Fruit fly (Drosophila melanogaster) whole organism, embryonic: ENCODE results near the gene CG17154.

Experiments used
- Aef1 ChIP-seq: fragments of 200-800 bp; sonication (Bioruptor generic); IDR thresholded peaks from 3 replicates; pipeline ENCODE4 v1.3.6; 2022; ENCODE audit warnings: missing biosample characterization, missing genetic modification characterization
- B-H2 ChIP-seq: fragments of 200-800 bp; sonication (Bioruptor generic); optimal IDR thresholded peaks from 2 replicates; lab custom pipeline; 2018; ENCODE audit warnings: missing biosample characterization, mild to moderate bottlenecking, missing genetic modification characterization
- CG10321 ChIP-seq: fragments of 200-800 bp; sonication (Bioruptor generic); IDR thresholded peaks from 2 replicates; pipeline ENCODE4 v1.3.6; 2022; ENCODE audit warnings: missing biosample characterization, missing genetic modification characterization
- CG10431 ChIP-seq: fragments of 200-800 bp; sonication (Bioruptor generic); optimal IDR thresholded peaks from 3 replicates; lab custom pipeline; 2018; ENCODE audit warnings: missing biosample characterization, mild to moderate bottlenecking, missing genetic modification characterization
- CG10959 ChIP-seq: fragments of 200-800 bp; sonication (Bioruptor generic); IDR thresholded peaks from 2 replicates; pipeline ENCODE4 v1.3.6; 2022; ENCODE audit warnings: missing biosample characterization, missing genetic modification characterization
- CG11504 ChIP-seq: fragments of 200-800 bp; sonication (Bioruptor generic); optimal IDR thresholded peaks from 3 replicates; lab custom pipeline; 2019; ENCODE audit warnings: missing biosample characterization, mild to moderate bottlenecking, missing genetic modification characterization, moderate library complexity
- CG12104 ChIP-seq: fragments of 200-800 bp; sonication (Bioruptor generic); optimal IDR thresholded peaks from 3 replicates; lab custom pipeline; 2016; ENCODE audit warnings: missing biosample characterization, missing genetic modification characterization
- CG13287 ChIP-seq: fragments of 200-800 bp; sonication (Bioruptor generic); IDR thresholded peaks from 2 replicates; pipeline ENCODE4 v1.3.6; 2022; ENCODE audit warnings: missing biosample characterization, missing genetic modification characterization; ENCODE audit not compliant: partially characterized antibody
- CG14667 ChIP-seq: fragments of 200-800 bp; sonication (Bioruptor generic); IDR thresholded peaks from 2 replicates; pipeline ENCODE4 v1.3.6; 2022; ENCODE audit warnings: missing biosample characterization, missing genetic modification characterization
- CG15011 ChIP-seq: fragments of 200-800 bp; sonication (Bioruptor generic); optimal IDR thresholded peaks from 3 replicates; lab custom pipeline; 2018; ENCODE audit warnings: missing biosample characterization, mild to moderate bottlenecking, missing genetic modification characterization
- CG15601 ChIP-seq: fragments of 200-800 bp; sonication (Bioruptor generic); optimal IDR thresholded peaks from 3 replicates; lab custom pipeline; 2019; ENCODE audit warnings: missing biosample characterization, mild to moderate bottlenecking, missing genetic modification characterization, moderate library complexity
- CG18011 ChIP-seq: fragments of 200-800 bp; sonication (Bioruptor generic); optimal IDR thresholded peaks from 2 replicates; lab custom pipeline; 2017; ENCODE audit warnings: missing biosample characterization, missing genetic modification characterization, mild to moderate bottlenecking, moderate library complexity, missing genotype
- CG18476 ChIP-seq: fragments of 200-800 bp; sonication (Bioruptor generic); optimal IDR thresholded peaks from 2 replicates; lab custom pipeline; 2016; ENCODE audit warnings: missing biosample characterization, mild to moderate bottlenecking, missing genetic modification characterization
- CG2129 ChIP-seq: fragments of 200-800 bp; sonication (Bioruptor generic); IDR thresholded peaks from 2 replicates; pipeline ENCODE4 v1.3.6; 2022; ENCODE audit warnings: missing biosample characterization, missing genetic modification characterization; ENCODE audit not compliant: partially characterized antibody
- CG30020 ChIP-seq: fragments of 200-800 bp; optimal IDR thresholded peaks from 2 replicates; lab custom pipeline; 2019; ENCODE audit warnings: missing biosample characterization, mild to moderate bottlenecking, missing genetic modification characterization, moderate library complexity
- CG31388 ChIP-seq: fragments of 200-800 bp; sonication (Bioruptor generic); optimal IDR thresholded peaks from 2 replicates; lab custom pipeline; 2016; ENCODE audit warnings: missing biosample characterization, missing genetic modification characterization
- CG32767 ChIP-seq: fragments of 200-800 bp; sonication (Bioruptor generic); IDR thresholded peaks from 2 replicates; pipeline ENCODE4 v1.3.6; 2022; ENCODE audit warnings: missing biosample characterization, missing genetic modification characterization
- CG32772 ChIP-seq: fragments of 200-800 bp; sonication (Bioruptor generic); IDR thresholded peaks from 2 replicates; pipeline ENCODE4 v1.3.6; 2022; ENCODE audit warnings: missing biosample characterization, missing genetic modification characterization
- CG4282 ChIP-seq: fragments of 200-800 bp; sonication (Bioruptor generic); optimal IDR thresholded peaks from 2 replicates; lab custom pipeline; 2016; ENCODE audit warnings: missing biosample characterization, missing genetic modification characterization
- CG6254 ChIP-seq: fragments of 200-800 bp; sonication (Bioruptor generic); optimal IDR thresholded peaks from 3 replicates; lab custom pipeline; 2017; ENCODE audit warnings: mild to moderate bottlenecking, missing biosample characterization, missing genetic modification reagents, missing genetic modification characterization
- CG7556 ChIP-seq: fragments of 200-800 bp; sonication (Bioruptor generic); optimal IDR thresholded peaks from 2 replicates; lab custom pipeline; 2017; ENCODE audit warnings: missing biosample characterization, mild to moderate bottlenecking, missing genetic modification characterization
- CG8478 ChIP-seq: fragments of >200 bp; optimal IDR thresholded peaks from 2 replicates; lab custom pipeline; 2018
- CG8765 ChIP-seq: fragments of 200-800 bp; sonication (Bioruptor generic); IDR thresholded peaks from 2 replicates; pipeline ENCODE4 v1.3.6; 2022; ENCODE audit warnings: missing biosample characterization, missing genetic modification characterization
- CG9215 ChIP-seq: fragments of 200-800 bp; sonication (Bioruptor generic); IDR thresholded peaks from 2 replicates; pipeline ENCODE4 v1.3.6; 2022; ENCODE audit warnings: missing biosample characterization, missing genetic modification characterization
- CG9797 ChIP-seq: fragments of 200-800 bp; sonication (Bioruptor generic); optimal IDR thresholded peaks from 3 replicates; lab custom pipeline; 2018; ENCODE audit warnings: missing biosample characterization, mild to moderate bottlenecking, missing genetic modification characterization
- CG9876 ChIP-seq: fragments of 200-800 bp; sonication (Bioruptor generic); optimal IDR thresholded peaks from 2 replicates; lab custom pipeline; 2016; ENCODE audit warnings: missing biosample characterization, missing genetic modification characterization
- CoRest ChIP-seq: fragments of 200-800 bp; sonication (Bioruptor generic); optimal IDR thresholded peaks from 3 replicates; lab custom pipeline; 2018; ENCODE audit warnings: missing biosample characterization, mild to moderate bottlenecking, missing genetic modification characterization, moderate library complexity
- CrebB ChIP-seq: fragments of 200-800 bp; sonication (Bioruptor generic); optimal IDR thresholded peaks from 3 replicates; lab custom pipeline; 2018; ENCODE audit warnings: missing biosample characterization, mild to moderate bottlenecking, missing genetic modification characterization
- Dip2 ChIP-seq: fragments of 200-800 bp; sonication (Bioruptor generic); IDR thresholded peaks from 2 replicates; pipeline ENCODE4 v1.3.6; 2022; ENCODE audit warnings: missing biosample characterization, missing genetic modification characterization
- Fer3 ChIP-seq: fragments of 200-800 bp; sonication (Bioruptor generic); optimal IDR thresholded peaks from 2 replicates; lab custom pipeline; 2018; ENCODE audit warnings: missing biosample characterization, mild to moderate bottlenecking, missing genetic modification characterization, moderate library complexity
- Hmr ChIP-seq: fragments of 200-800 bp; sonication (Bioruptor generic); optimal IDR thresholded peaks from 3 replicates; lab custom pipeline; 2017; ENCODE audit warnings: mild to moderate bottlenecking, missing biosample characterization, missing genetic modification reagents, missing genetic modification characterization
- Mad ChIP-seq: fragments of 200-800 bp; sonication (Bioruptor generic); optimal IDR thresholded peaks from 2 replicates; lab custom pipeline; 2016; ENCODE audit warnings: missing biosample characterization, missing genetic modification characterization
- Opbp ChIP-seq: fragments of 200-800 bp; sonication (Bioruptor generic); IDR thresholded peaks from 3 replicates; pipeline ENCODE4 v1.3.6; 2022; ENCODE audit warnings: missing biosample characterization, missing genetic modification characterization; ENCODE audit not compliant: partially characterized antibody
- Poxn ChIP-seq: fragments of 200-800 bp; sonication (Bioruptor generic); IDR thresholded peaks from 2 replicates; pipeline ENCODE4 v1.3.6; 2022; ENCODE audit warnings: missing biosample characterization, missing genetic modification characterization
- Vsx1 ChIP-seq: fragments of 200-800 bp; sonication (Bioruptor generic); optimal IDR thresholded peaks from 2 replicates; lab custom pipeline; 2017; ENCODE audit warnings: missing biosample characterization, mild to moderate bottlenecking, missing genetic modification characterization, missing genetic modification reagents
- bowl ChIP-seq: fragments of 200-800 bp; sonication (Bioruptor generic); IDR thresholded peaks from 2 replicates; pipeline ENCODE4 v1.3.6; 2022; ENCODE audit warnings: missing biosample characterization, missing genetic modification characterization
- cad ChIP-seq: fragments of >200 bp; optimal IDR thresholded peaks from 2 replicates; lab custom pipeline; 2017; ENCODE audit warnings: missing biosample characterization, missing genetic modification characterization
- cato ChIP-seq: fragments of 200-800 bp; sonication (Bioruptor generic); optimal IDR thresholded peaks from 2 replicates; lab custom pipeline; 2016; ENCODE audit warnings: missing biosample characterization, missing genetic modification characterization, borderline replicate concordance
- chm ChIP-seq: fragments of 200-800 bp; sonication (Bioruptor generic); IDR thresholded peaks from 2 replicates; pipeline ENCODE4 v1.3.6; 2022; ENCODE audit warnings: missing biosample characterization, missing genetic modification characterization
- gem ChIP-seq: fragments of 200-800 bp; sonication (Bioruptor generic); optimal IDR thresholded peaks from 2 replicates; lab custom pipeline; 2019; ENCODE audit warnings: missing biosample characterization, mild to moderate bottlenecking, missing genetic modification characterization, moderate library complexity
- hbn ChIP-seq: fragments of 200-800 bp; sonication (Bioruptor generic); IDR thresholded peaks from 2 replicates; pipeline ENCODE4 v1.3.6; 2022; ENCODE audit warnings: missing biosample characterization, missing genetic modification characterization; ENCODE audit not compliant: partially characterized antibody
- onecut ChIP-seq: fragments of 200-800 bp; sonication (Bioruptor generic); IDR thresholded peaks from 2 replicates; pipeline ENCODE4 v1.3.6; 2022; ENCODE audit warnings: missing biosample characterization, missing genetic modification characterization
- org-1 ChIP-seq: fragments of 200-800 bp; sonication (Bioruptor generic); optimal IDR thresholded peaks from 2 replicates; lab custom pipeline; 2017; ENCODE audit warnings: missing biosample characterization, missing genetic modification characterization
- p53 ChIP-seq: fragments of 200-800 bp; sonication (Bioruptor generic); optimal IDR thresholded peaks from 2 replicates; lab custom pipeline; 2016; ENCODE audit warnings: missing biosample characterization, missing genetic modification characterization
- pnt ChIP-seq: fragments of 200-800 bp; sonication (Bioruptor generic); optimal IDR thresholded peaks from 3 replicates; lab custom pipeline; 2016; ENCODE audit warnings: missing biosample characterization, missing genetic modification characterization
- shn ChIP-seq: fragments of 200-800 bp; sonication (Bioruptor generic); optimal IDR thresholded peaks from 3 replicates; lab custom pipeline; 2016; ENCODE audit warnings: missing biosample characterization, missing genetic modification characterization
- slp2 ChIP-seq: fragments of 200-800 bp; sonication (Bioruptor generic); optimal IDR thresholded peaks from 2 replicates; lab custom pipeline; 2016; ENCODE audit warnings: missing biosample characterization, missing genetic modification characterization
- ttk ChIP-seq: fragments of 200-800 bp; sonication (Bioruptor generic); IDR thresholded peaks from 2 replicates; pipeline ENCODE4 v2.1.2; 2022; ENCODE audit warnings: missing biosample characterization, missing genetic modification characterization
- unc-4 ChIP-seq: fragments of 200-800 bp; sonication (Bioruptor generic); IDR thresholded peaks from 2 replicates; pipeline ENCODE4 v1.3.6; 2022; ENCODE audit warnings: missing biosample characterization, missing genetic modification characterization; ENCODE audit not compliant: partially characterized antibody
- unpg ChIP-seq: fragments of 200-800 bp; sonication (Bioruptor generic); optimal IDR thresholded peaks from 3 replicates; lab custom pipeline; 2018; ENCODE audit warnings: missing biosample characterization, mild to moderate bottlenecking, missing genetic modification characterization, moderate library complexity
- wdn ChIP-seq: fragments of 200-800 bp; sonication (Bioruptor generic); IDR thresholded peaks from 2 replicates; pipeline ENCODE4 v1.3.6; 2022; ENCODE audit warnings: missing biosample characterization, missing genetic modification characterization
- wek ChIP-seq: fragments of 200-800 bp; sonication (Bioruptor generic); optimal IDR thresholded peaks from 3 replicates; lab custom pipeline; 2018; ENCODE audit warnings: missing biosample characterization, mild to moderate bottlenecking, missing genetic modification characterization, moderate library complexity

Gene CG17154

DNA sequence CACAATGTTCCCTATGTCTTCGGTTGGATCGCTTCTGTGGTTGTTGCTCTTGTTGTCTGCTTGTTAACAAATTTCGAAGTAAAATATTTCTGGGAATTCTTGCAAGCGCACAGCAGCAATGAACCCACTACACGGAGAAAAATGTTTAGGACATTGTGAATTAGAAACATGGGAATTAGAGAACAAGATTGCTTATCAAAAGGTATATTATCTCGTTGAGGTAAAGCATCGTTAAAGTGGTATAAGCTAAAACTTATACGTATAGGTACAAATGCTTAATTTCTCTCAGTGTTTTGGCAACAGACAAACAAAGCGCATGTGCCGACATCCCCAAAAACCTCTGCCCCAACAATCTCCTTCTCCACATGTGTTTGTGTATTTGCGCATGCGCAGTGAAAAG, 34.7 kb upstream of the CG17154 start (continued):
- TF ChIP-seq CG6254 (GFP tag; lab: Kevin White, UChicago) (peak; percentile 69), org-1 (GFP tag; lab: Kevin White, UChicago) (peak; percentile 38), p53 (no peak), CG9876 (no peak), CG32767 (peak; percentile 32; the same call in 1 of the 2 replicates), CG31388 (no peak), Hmr (GFP tag; lab: Kevin White, UChicago) (no peak), bowl (no peak), CG15011 (no peak), CG15601 (tag; lab: Kevin White, UChicago) (peak; percentile 22), B-H2 (GFP tag; lab: Kevin White, UChicago) (no peak), wdn (GFP tag; lab: Robert Waterston, UW) (no peak), CG9797 (GFP tag; lab: Kevin White, UChicago) (no peak), unc-4 (GFP tag; lab: Robert Waterston, UW) (no peak), CG18476 (GFP tag; lab: Kevin White, UChicago) (peak; percentile 27), onecut (no peak), CG30020 (tag; lab: Kevin White, UChicago) (no peak), Opbp (no peak), cad (no peak), CG9215 (GFP tag; lab: Robert Waterston, UW) (no peak), CG18011 (GFP tag; lab: Kevin White, UChicago) (no peak), wek (no peak), unpg (GFP tag; lab: Kevin White, UChicago) (peak; percentile 68), CG13287 (no peak), CG12104 (GFP tag; lab: Kevin White, UChicago) (no peak), ttk (peak; percentile 36), CG8765 (GFP tag; lab: Robert Waterston, UW) (no peak), Fer3 (no peak), CG32772 (GFP tag; lab: Robert Waterston, UW) (peak; percentile 54; the same call in 1 of the 2 replicates), Dip2 (GFP tag; lab: Robert Waterston, UW) (no peak), CG10321 (GFP tag; lab: Robert Waterston, UW) (no peak), pnt (GFP tag; lab: Kevin White, UChicago) (peak; percentile 36), cato (no peak), CG7556 (GFP tag; lab: Kevin White, UChicago) (peak; percentile 5), CoRest (peak; percentile 31), slp2 (GFP tag; lab: Kevin White, UChicago) (peak; percentile 26), CG2129 (no peak), CG14667 (GFP tag; lab: Robert Waterston, UW) (peak; percentile 24; the same call in 1 of the 2 replicates), CG10431 (GFP tag; lab: Kevin White, UChicago) (no peak), Mad (no peak), CG8478 (lab: Kevin White, UChicago) (no peak), CG10959 (peak; percentile 69), Vsx1 (peak; percentile 15), CG11504 (peak; percentile 52), gem (tag; lab: Kevin White, UChicago) (peak; percentile 74), shn (GFP tag; lab: Kevin White, UChicago) (peak; percentile 14), chm (GFP tag; lab: Robert Waterston, UW) (no peak), CG4282 (GFP tag; lab: Kevin White, UChicago) (no peak), hbn (GFP tag; lab: Robert Waterston, UW) (no peak), Aef1 (no peak), CrebB (tag; lab: Kevin White, UChicago) (no peak), Poxn (GFP tag; lab: Robert Waterston, UW) (no peak)
